Fruit fly (Drosophila melanogaster) whole organism, wandering third instar larva: ENCODE measurements around the gene CG31807.

Source experiments
- Abd-B ChIP-seq: fragments of >200 bp; optimal IDR thresholded peaks from 2 replicates; lab custom pipeline; 2017; ENCODE audit warnings: missing biosample characterization, missing genetic modification characterization
- Dif ChIP-seq: fragments of 200-275, 200-300 bp; sonication (Bioruptor generic); optimal IDR thresholded peaks from 2 replicates; lab custom pipeline; 2018; ENCODE audit warnings: missing biosample characterization, missing genetic modification characterization; ENCODE audit not compliant: partially characterized antibody
- GATAd ChIP-seq: sonication (Bioruptor generic); optimal IDR thresholded peaks from 2 replicates; lab custom pipeline; 2016; ENCODE audit warnings: missing biosample characterization, missing genetic modification characterization
- Myc ChIP-seq: fragments of >200 bp; optimal IDR thresholded peaks from 2 replicates; lab custom pipeline; 2017
- Sp1 ChIP-seq: fragments of 200-800 bp; sonication (Bioruptor generic); optimal IDR thresholded peaks from 3 replicates; lab custom pipeline; 2019; ENCODE audit warnings: missing biosample characterization, mild to moderate bottlenecking, missing genetic modification characterization, moderate library complexity
- br ChIP-seq: fragments of 200-800 bp; sonication (Bioruptor generic); optimal IDR thresholded peaks from 2 replicates; lab custom pipeline; 2016; ENCODE audit warnings: missing biosample characterization, missing genetic modification characterization
- brk ChIP-seq: fragments of 200-800 bp; sonication (Bioruptor generic); optimal IDR thresholded peaks from 2 replicates; lab custom pipeline; 2016; ENCODE audit warnings: missing biosample characterization, mild to moderate bottlenecking, missing genetic modification characterization
- foxo ChIP-seq, 2 experiments: fragments of 200-800 bp; sonication (Bioruptor generic); optimal IDR thresholded peaks; 2 replicates in 1 of 2; 3 replicates in 1 of 2; lab custom pipeline; 2016 to 2017; ENCODE audit warnings: missing biosample characterization in 2 of 2, missing genetic modification characterization in 2 of 2
- h ChIP-seq: fragments of 200-800 bp; sonication (Bioruptor generic); optimal IDR thresholded peaks from 3 replicates; lab custom pipeline; 2016; ENCODE audit warnings: missing biosample characterization, mild to moderate bottlenecking, missing genetic modification characterization
- lola ChIP-seq: fragments of >200 bp; optimal IDR thresholded peaks from 2 replicates; lab custom pipeline; 2017; ENCODE audit warnings: missing biosample characterization, missing genetic modification characterization
- rgr ChIP-seq: fragments of 200-800 bp; sonication (Bioruptor generic); optimal IDR thresholded peaks from 3 replicates; lab custom pipeline; 2016; ENCODE audit warnings: missing biosample characterization, mild to moderate bottlenecking, missing genetic modification characterization
- sage ChIP-seq: fragments of 200-800 bp; sonication (Bioruptor generic); optimal IDR thresholded peaks from 2 replicates; lab custom pipeline; 2016; ENCODE audit warnings: missing biosample characterization, mild to moderate bottlenecking, missing genetic modification characterization

- TF ChIP-seq Abd-B (GFP tag; lab: Kevin White, UChicago) = no peak
- no peak for TF ChIP-seq sage (GFP tag; lab: Kevin White, UChicago)
- no peak for TF ChIP-seq br (GFP tag; lab: Kevin White, UChicago)
- TF ChIP-seq Sp1 (GFP tag; lab: Kevin White, UChicago) = no peak
- TF ChIP-seq GATAd = no peak
- no peak for TF ChIP-seq lola (GFP tag; lab: Kevin White, UChicago)
- TF ChIP-seq h (GFP tag; lab: Kevin White, UChicago) = no peak
- no peak for TF ChIP-seq foxo (GFP tag; optimal IDR thresholded peaks at IDR 0.05; lab: Kevin White, UChicago)
- no peak for TF ChIP-seq Dif (GFP tag; lab: Kevin White, UChicago)
- TF ChIP-seq Myc (lab: Kevin White, UChicago) = no peak
- no peak for TF ChIP-seq brk (GFP tag; lab: Kevin White, UChicago)
- no peak for TF ChIP-seq rgr (GFP tag; lab: Kevin White, UChicago)
These were observed 34.9 kb downstream of the CG31807 start for dm6 chr2L:16648925-16649324.
